Fruit fly (Drosophila melanogaster) whole organism, pupa: ENCODE data around the gene CG13843.

ENCODE experiments used
- CG10348 ChIP-seq: fragments of 200-800 bp; sonication (Bioruptor generic); IDR thresholded peaks from 2 replicates; pipeline ENCODE4 v1.3.6; 2022; ENCODE audit warnings: missing biosample characterization, missing genetic modification characterization
- CG12605 ChIP-seq: fragments of 200-800 bp; sonication (Bioruptor generic); IDR thresholded peaks from 2 replicates; pipeline ENCODE4 v1.3.6; 2022; ENCODE audit warnings: missing biosample characterization, missing genetic modification characterization
- CG13204 ChIP-seq: fragments of 200-800 bp; sonication (Bioruptor generic); optimal IDR thresholded peaks from 2 replicates; lab custom pipeline; 2018; ENCODE audit warnings: missing biosample characterization, mild to moderate bottlenecking, missing genetic modification characterization, moderate library complexity
- CG14655 ChIP-seq: fragments of 200-800 bp; sonication (Bioruptor generic); optimal IDR thresholded peaks from 3 replicates; lab custom pipeline; 2017; ENCODE audit warnings: mild to moderate bottlenecking, missing biosample characterization, missing genetic modification reagents, missing genetic modification characterization
- CG15710 ChIP-seq: fragments of 200-800 bp; sonication (Bioruptor generic); optimal IDR thresholded peaks from 2 replicates; lab custom pipeline; 2018; ENCODE audit warnings: missing biosample characterization, mild to moderate bottlenecking, missing genetic modification characterization, moderate library complexity
- CG17806 ChIP-seq: fragments of 200-800 bp; sonication (Bioruptor generic); optimal IDR thresholded peaks from 2 replicates; lab custom pipeline; 2018; ENCODE audit warnings: missing biosample characterization, mild to moderate bottlenecking, missing genetic modification characterization, moderate library complexity
- CG32121 ChIP-seq: fragments of 200-800 bp; sonication (Bioruptor generic); IDR thresholded peaks from 2 replicates; pipeline ENCODE4 v1.3.6; 2022; ENCODE audit warnings: missing biosample characterization, missing genetic modification characterization
- CG34367 ChIP-seq: fragments of 200-800 bp; sonication (Bioruptor generic); optimal IDR thresholded peaks from 2 replicates; lab custom pipeline; 2018; ENCODE audit warnings: missing biosample characterization, mild to moderate bottlenecking, missing genetic modification characterization
- CG4496 ChIP-seq: fragments of 200-800 bp; sonication (Bioruptor generic); IDR thresholded peaks from 3 replicates; pipeline ENCODE4 v1.3.6; 2022; ENCODE audit warnings: missing biosample characterization, missing genetic modification characterization
- CG8159 ChIP-seq: fragments of 200-800 bp; sonication (Bioruptor generic); optimal IDR thresholded peaks from 3 replicates; lab custom pipeline; 2018; ENCODE audit warnings: missing biosample characterization, mild to moderate bottlenecking, missing genetic modification characterization, moderate library complexity
- CG8301 ChIP-seq: fragments of 200-800 bp; sonication (Bioruptor generic); optimal IDR thresholded peaks from 2 replicates; lab custom pipeline; 2018; ENCODE audit warnings: missing biosample characterization, mild to moderate bottlenecking, missing genetic modification characterization
- CG9948 ChIP-seq: fragments of 200-800 bp; sonication (Bioruptor generic); optimal IDR thresholded peaks from 2 replicates; lab custom pipeline; 2018; ENCODE audit warnings: missing biosample characterization, mild to moderate bottlenecking, missing genetic modification characterization, moderate library complexity
- D1 ChIP-seq: fragments of 200-800 bp; sonication (Bioruptor generic); optimal IDR thresholded peaks from 2 replicates; lab custom pipeline; 2018; ENCODE audit warnings: missing biosample characterization, mild to moderate bottlenecking, missing genetic modification characterization, moderate library complexity
- EcR ChIP-seq: fragments of 200-800 bp; sonication (Bioruptor generic); optimal IDR thresholded peaks from 3 replicates; lab custom pipeline; 2019; ENCODE audit warnings: missing biosample characterization, missing genetic modification characterization, mild to moderate bottlenecking, moderate library complexity, missing genetic modification reagents
- Ets98B ChIP-seq: fragments of 200-800 bp; sonication (Bioruptor generic); IDR thresholded peaks from 2 replicates; pipeline ENCODE4 v1.3.6; 2022; ENCODE audit warnings: missing biosample characterization, missing genetic modification characterization
- Pif1A ChIP-seq: fragments of 200-800 bp; sonication (Bioruptor generic); optimal IDR thresholded peaks from 3 replicates; lab custom pipeline; 2016; ENCODE audit warnings: missing biosample characterization, missing genetic modification characterization
- Pif1B ChIP-seq: fragments of 200-800 bp; sonication (Bioruptor generic); optimal IDR thresholded peaks from 3 replicates; lab custom pipeline; 2016; ENCODE audit warnings: missing biosample characterization, missing genetic modification characterization
- Snoo ChIP-seq: fragments of 200-800 bp; sonication (Bioruptor generic); optimal IDR thresholded peaks from 3 replicates; lab custom pipeline; 2017; ENCODE audit warnings: missing biosample characterization, mild to moderate bottlenecking, missing genetic modification characterization, inconsistent platforms
- fd96Ca ChIP-seq: fragments of 200-800 bp; sonication (Bioruptor generic); IDR thresholded peaks from 3 replicates; pipeline ENCODE4 v1.3.6; 2022; ENCODE audit warnings: missing biosample characterization, missing genetic modification characterization
- rn ChIP-seq: fragments of 200-800 bp; sonication (Bioruptor generic); IDR thresholded peaks from 2 replicates; pipeline ENCODE4 v1.3.6; 2022; ENCODE audit warnings: missing biosample characterization, missing genetic modification characterization

Gene CG13843

dm6 chr3R:22638604-22639238 lies 29.4 kb downstream of the CG13843 start:
- TF ChIP-seq CG34367 (no peak), Snoo (tag; lab: Kevin White, UChicago) (no peak), Ets98B (GFP tag; lab: Robert Waterston, UW) (no peak), CG14655 (GFP tag; lab: Kevin White, UChicago) (no peak), CG8159 (tag; lab: Kevin White, UChicago) (no peak), CG15710 (tag; lab: Kevin White, UChicago) (no peak), rn (no peak)

DNA sequence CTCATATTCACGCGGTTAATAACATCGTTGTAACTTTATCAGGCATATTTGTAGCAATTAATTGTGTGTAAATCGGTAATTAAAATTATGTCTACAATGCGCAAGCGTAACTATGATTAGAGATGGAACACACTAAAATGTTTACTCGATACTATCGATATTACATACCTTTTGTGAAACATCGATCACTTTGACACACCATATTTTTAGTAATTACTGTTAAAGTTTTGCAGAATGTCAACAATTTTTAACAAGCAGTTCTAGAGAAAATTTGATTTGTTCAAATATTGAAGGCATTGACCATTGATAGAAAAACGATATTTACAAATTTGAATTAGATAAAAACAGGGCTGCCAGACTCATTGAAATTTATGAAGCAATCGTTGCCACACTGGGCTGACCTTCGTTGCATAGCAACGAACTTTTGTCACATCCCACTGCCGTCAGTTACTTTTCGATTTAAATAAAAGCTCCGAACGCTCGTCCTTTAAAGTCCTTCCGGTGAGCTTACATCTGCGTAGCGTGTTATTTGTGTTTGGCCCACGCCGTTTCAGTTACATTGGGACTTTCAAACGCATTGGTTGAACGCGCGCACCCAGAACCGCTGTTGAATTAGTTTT lies 30.1 kb downstream of the CG13843 start, which contains the start of the genes loco and wake:
Gene loco (minus strand): TSS at position 149 of the 620 bp plus-strand sequence.
Gene wake (plus strand): TSS at position 570 of the 620 bp plus-strand sequence.
- no peak for TF ChIP-seq CG14655 (GFP tag; lab: Kevin White, UChicago)
- no peak for TF ChIP-seq CG32121
- TF ChIP-seq EcR: no peak
- no peak for TF ChIP-seq CG4496
- TF ChIP-seq CG17806 (tag; lab: Kevin White, UChicago): no peak
- TF ChIP-seq CG10348 (GFP tag; lab: Robert Waterston, UW): no peak
- no peak for TF ChIP-seq D1
- TF ChIP-seq Pif1B (GFP tag; lab: Kevin White, UChicago): no peak
- TF ChIP-seq CG9948 (tag; lab: Kevin White, UChicago): no peak
- no peak for TF ChIP-seq Ets98B (GFP tag; lab: Robert Waterston, UW)
- no peak for TF ChIP-seq CG13204 (GFP tag; lab: Kevin White, UChicago)
- TF ChIP-seq fd96Ca (GFP tag; lab: Robert Waterston, UW): no peak
- no peak for TF ChIP-seq rn

DNA sequence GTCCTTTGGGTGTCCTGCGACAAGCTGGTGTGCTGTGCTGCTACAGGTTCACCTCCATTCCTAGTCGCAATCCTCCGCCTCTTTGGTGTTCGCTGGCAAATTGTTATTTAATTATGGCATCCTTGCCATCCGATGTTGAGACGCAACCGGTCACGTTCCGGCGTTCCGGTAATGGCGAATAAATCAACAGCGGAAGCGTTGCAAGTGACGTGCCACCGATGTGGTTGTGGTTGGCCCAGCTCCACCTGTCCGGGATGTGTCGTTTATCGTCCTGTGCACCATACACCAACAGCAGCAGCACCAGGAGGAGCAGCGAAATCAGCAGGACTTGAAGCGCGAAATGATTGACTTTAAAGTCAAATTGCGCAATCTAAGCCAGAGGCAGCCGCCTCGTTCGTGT lies 40.6 kb downstream of the CG13843 start:
- TF ChIP-seq CG34367: no peak
- no peak for TF ChIP-seq CG10348 (GFP tag; lab: Robert Waterston, UW)
- no peak for TF ChIP-seq D1
- TF ChIP-seq EcR: no peak
- no peak for TF ChIP-seq Pif1B (GFP tag; lab: Kevin White, UChicago)
- no peak for TF ChIP-seq CG9948 (tag; lab: Kevin White, UChicago)
- no peak for TF ChIP-seq CG15710 (tag; lab: Kevin White, UChicago)
- TF ChIP-seq Ets98B (GFP tag; lab: Robert Waterston, UW): no peak
- TF ChIP-seq CG32121: no peak
- no peak for TF ChIP-seq Pif1A (GFP tag; lab: Kevin White, UChicago)
- no peak for TF ChIP-seq CG8301 (tag; lab: Kevin White, UChicago)
- TF ChIP-seq CG8159 (tag; lab: Kevin White, UChicago): no peak
- TF ChIP-seq CG13204 (GFP tag; lab: Kevin White, UChicago): no peak
- no peak for TF ChIP-seq CG4496
- no peak for TF ChIP-seq Snoo (tag; lab: Kevin White, UChicago)
- no peak for TF ChIP-seq CG12605 (GFP tag; lab: Robert Waterston, UW)
- TF ChIP-seq CG14655 (GFP tag; lab: Kevin White, UChicago): no peak
- TF ChIP-seq fd96Ca (GFP tag; lab: Robert Waterston, UW): no peak
- no peak for TF ChIP-seq rn
- TF ChIP-seq CG17806 (tag; lab: Kevin White, UChicago): no peak
